Worm (Caenorhabditis elegans) whole organism, L4/young adult: ENCODE results near the gene srw-61.

Experiments
- dao-5 ChIP-seq: sonication (generic microtip); optimal IDR thresholded peaks from 2 replicates; lab custom pipeline; 2016; ENCODE audit warnings: missing genotype, missing genetic modification characterization, moderate library complexity, missing compliant biosample characterization
- him-1 ChIP-seq: sonication (generic microtip); optimal IDR thresholded peaks from 2 replicates; lab custom pipeline; 2016; ENCODE audit warnings: missing genotype, missing genetic modification reagents, missing genetic modification characterization, missing compliant biosample characterization

- TF ChIP-seq him-1 (tag; lab: Kevin White, UChicago): no peak
- no peak for TF ChIP-seq dao-5 (tag; lab: Kevin White, UChicago)
Measured at ce11 chrIV:16191597-16191996, 46.9 kb downstream of the srw-61 start.
